Worm (Caenorhabditis elegans): ENCODE measurements around the gene EGAP1.1.

DNA sequence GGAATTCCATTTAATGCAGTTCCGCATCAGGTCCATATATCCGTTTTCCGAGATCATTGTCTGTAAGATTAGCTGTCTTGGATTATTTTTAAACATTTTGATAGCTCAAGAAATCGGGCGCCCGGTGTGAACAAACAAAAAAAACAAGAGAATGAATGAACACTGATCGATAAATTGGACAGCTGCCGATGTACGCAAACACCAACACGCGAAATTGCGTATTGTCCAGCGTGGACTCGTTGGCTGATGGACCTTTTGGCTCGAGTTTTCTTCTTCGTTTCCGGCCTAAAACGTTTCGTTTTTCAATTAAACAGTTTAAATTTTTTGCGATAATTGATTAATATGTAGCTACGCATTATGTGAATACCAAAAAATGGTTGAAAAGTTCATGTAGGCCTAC is 31.0 kb downstream of the EGAP1.1 start, which contains the start of gene dpff-1:
- no peak for TF ChIP-seq nhr-76 (tag; optimal IDR thresholded peaks at IDR 0.05)
- no peak for TF ChIP-seq mab-5 (tag; optimal IDR thresholded peaks at IDR 0.05)
- no peak for TF ChIP-seq snpc-4 (tag; optimal IDR thresholded peaks at IDR 0.05)
- TF ChIP-seq unc-62 (GFP tag; optimal IDR thresholded peaks at IDR 0.05) = no peak
- TF ChIP-seq bed-3 (GFP tag; optimal IDR thresholded peaks at IDR 0.05) = no peak
- TF ChIP-seq ztf-11 (tag; optimal IDR thresholded peaks at IDR 0.05) = no peak
- peak; percentile 27 for TF ChIP-seq lin-13 (tag; optimal IDR thresholded peaks at IDR 0.05)
- no peak for TF ChIP-seq nhr-12 (tag; optimal IDR thresholded peaks at IDR 0.05)
- no peak for TF ChIP-seq elt-3 (tag; optimal IDR thresholded peaks at IDR 0.05)
- TF ChIP-seq ces-1 (GFP tag; optimal IDR thresholded peaks at IDR 0.05) = no peak
